Worm (Caenorhabditis elegans) whole organism, late embryonic: ENCODE measurements around the gene rps-18.

Experiments
- ahr-1 ChIP-seq: sonication (generic microtip); optimal IDR thresholded peaks from 2 replicates; lab custom pipeline; 2016; ENCODE audit warnings: missing genetic modification characterization, missing compliant biosample characterization
- ama-1 ChIP-seq: fragments of 150-350 bp; optimal IDR thresholded peaks from 2 replicates; lab custom pipeline; 2014
- ceh-30 ChIP-seq: fragments of 150-350 bp; optimal IDR thresholded peaks from 2 replicates; lab custom pipeline; 2014; ENCODE audit warnings: missing biosample characterization, missing genetic modification characterization
- dve-1 ChIP-seq: sonication (generic microtip); optimal IDR thresholded peaks from 2 replicates; lab custom pipeline; 2017; ENCODE audit warnings: antibody characterized with exemption, mild to moderate bottlenecking, missing genetic modification characterization, missing compliant biosample characterization
- pag-3 ChIP-seq: sonication (generic microtip); optimal IDR thresholded peaks from 2 replicates; lab custom pipeline; 2016; ENCODE audit warnings: missing compliant biosample characterization, missing genetic modification characterization, borderline replicate concordance
- pha-4 ChIP-seq: fragments of 150-350 bp; optimal IDR thresholded peaks from 2 replicates; lab custom pipeline; 2018; ENCODE audit warnings: missing biosample characterization, missing genetic modification reagents, missing genetic modification characterization

DNA sequence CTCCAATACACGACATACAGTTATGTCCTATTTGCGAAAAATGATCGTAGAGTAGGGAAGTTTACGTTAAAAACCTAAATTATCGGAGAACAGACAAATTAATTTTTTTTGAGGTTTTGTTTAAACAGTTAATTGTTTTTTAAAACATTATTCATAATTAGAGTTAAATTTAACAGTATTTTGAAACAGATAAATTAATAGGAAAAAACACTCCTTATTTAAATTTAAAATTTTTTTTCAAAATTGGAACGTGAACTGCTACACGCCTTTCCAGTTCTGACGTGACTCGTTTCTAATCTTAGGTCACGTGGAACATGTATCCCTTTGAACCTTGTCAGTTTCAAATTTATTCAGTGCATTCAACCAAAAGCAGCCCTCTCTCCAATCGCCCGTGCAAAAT is 28.2 kb downstream of the rps-18 start, which contains the start of gene Y57G11C.52:
- TF ChIP-seq pha-4 (tag; lab: Kevin White, UChicago) (no peak), pag-3 (tag; lab: Kevin White, UChicago) (no peak), ama-1 (lab: Kevin White, UChicago) (no peak), dve-1 (tag; lab: Kevin White, UChicago) (no peak), ceh-30 (no peak), ahr-1 (tag; lab: Kevin White, UChicago) (no peak)
